Worm (Caenorhabditis elegans) whole organism, late embryonic: ENCODE data around the gene B0218.5.

ENCODE experiments used
- C38D4.7 ChIP-seq: fragments of 200-800 bp; sonication (Bioruptor generic); optimal IDR thresholded peaks from 2 replicates; lab custom pipeline; 2018; ENCODE audit warnings: mild to moderate bottlenecking, missing genetic modification characterization, moderate library complexity, missing compliant biosample characterization
- K02D7.2 ChIP-seq: sonication (generic microtip); optimal IDR thresholded peaks from 2 replicates; lab custom pipeline; 2017; ENCODE audit warnings: mild to moderate bottlenecking, missing genetic modification characterization, missing compliant biosample characterization
- ama-1 ChIP-seq: fragments of 150-350 bp; optimal IDR thresholded peaks from 2 replicates; lab custom pipeline; 2014
- ceh-14 ChIP-seq: sonication (generic microtip); optimal IDR thresholded peaks from 2 replicates; lab custom pipeline; 2016; ENCODE audit warnings: missing genotype, missing genetic modification characterization, missing compliant biosample characterization
- ceh-19 ChIP-seq: fragments of 200-800 bp; sonication (Bioruptor generic); optimal IDR thresholded peaks from 2 replicates; lab custom pipeline; 2018; ENCODE audit warnings: mild to moderate bottlenecking, missing genetic modification characterization, missing compliant biosample characterization
- ceh-2 ChIP-seq: sonication (generic microtip); optimal IDR thresholded peaks from 2 replicates; lab custom pipeline; 2016; ENCODE audit warnings: missing genotype, missing genetic modification characterization, missing compliant biosample characterization
- ceh-22 ChIP-seq: sonication (generic microtip); optimal IDR thresholded peaks from 2 replicates; lab custom pipeline; 2017; ENCODE audit warnings: missing biosample characterization, missing genetic modification characterization
- ceh-31 ChIP-seq: sonication (generic microtip); optimal IDR thresholded peaks from 2 replicates; lab custom pipeline; 2016; ENCODE audit warnings: missing genetic modification characterization, missing compliant biosample characterization
- ceh-45 ChIP-seq: fragments of 200-800 bp; sonication (Bioruptor generic); IDR thresholded peaks from 2 replicates; pipeline ENCODE4 v1.3.6; 2022; ENCODE audit warnings: missing genetic modification reagents, missing genetic modification characterization, missing compliant biosample characterization
- che-1 ChIP-seq: sonication (generic microtip); optimal IDR thresholded peaks from 2 replicates; lab custom pipeline; 2016; ENCODE audit warnings: mild to moderate bottlenecking, missing genetic modification characterization, missing compliant biosample characterization
- dmd-4 ChIP-seq: sonication (generic microtip); optimal IDR thresholded peaks from 2 replicates; lab custom pipeline; 2016; ENCODE audit warnings: borderline replicate concordance, missing genetic modification characterization, missing compliant biosample characterization
- dve-1 ChIP-seq: sonication (generic microtip); optimal IDR thresholded peaks from 2 replicates; lab custom pipeline; 2017; ENCODE audit warnings: antibody characterized with exemption, mild to moderate bottlenecking, missing genetic modification characterization, missing compliant biosample characterization
- elt-4 ChIP-seq: sonication (generic microtip); optimal IDR thresholded peaks from 2 replicates; lab custom pipeline; 2016; ENCODE audit warnings: missing genetic modification characterization, missing compliant biosample characterization
- ets-4 ChIP-seq: sonication (generic microtip); optimal IDR thresholded peaks from 2 replicates; lab custom pipeline; 2016; ENCODE audit warnings: missing genetic modification characterization, missing compliant biosample characterization
- eyg-1 ChIP-seq: sonication (generic microtip); optimal IDR thresholded peaks from 2 replicates; lab custom pipeline; 2016; ENCODE audit warnings: missing genotype, missing genetic modification characterization, missing compliant biosample characterization
- fax-1 ChIP-seq: sonication (generic microtip); optimal IDR thresholded peaks from 2 replicates; lab custom pipeline; 2016; ENCODE audit warnings: missing genotype, missing genetic modification characterization, missing compliant biosample characterization
- fkh-10 ChIP-seq: fragments of 150-350 bp; optimal IDR thresholded peaks from 2 replicates; lab custom pipeline; 2014; ENCODE audit warnings: missing biosample characterization, missing genetic modification reagents, missing genetic modification characterization
- fkh-6 ChIP-seq: sonication (generic microtip); optimal IDR thresholded peaks from 2 replicates; lab custom pipeline; 2016; ENCODE audit warnings: missing genetic modification characterization, missing compliant biosample characterization
- gmeb-2 ChIP-seq: sonication (generic microtip); optimal IDR thresholded peaks from 2 replicates; lab custom pipeline; 2016; ENCODE audit warnings: missing genetic modification characterization, inconsistent platforms, missing compliant biosample characterization
- hlh-30 ChIP-seq: sonication (generic microtip); optimal IDR thresholded peaks from 2 replicates; lab custom pipeline; 2017; ENCODE audit warnings: antibody characterized with exemption, missing genetic modification characterization, missing compliant biosample characterization; ENCODE audit not compliant: insufficient read depth
- hlh-6 ChIP-seq: sonication (generic microtip); optimal IDR thresholded peaks from 2 replicates; lab custom pipeline; 2016; ENCODE audit warnings: missing genotype, missing genetic modification characterization, missing compliant biosample characterization
- hlh-8 ChIP-seq: sonication (generic microtip); optimal IDR thresholded peaks from 2 replicates; lab custom pipeline; 2016; ENCODE audit warnings: missing genotype, missing genetic modification characterization, missing compliant biosample characterization
- mec-3 ChIP-seq: sonication (generic microtip); optimal IDR thresholded peaks from 2 replicates; lab custom pipeline; 2016; ENCODE audit warnings: borderline replicate concordance, missing genetic modification characterization, missing compliant biosample characterization
- nfya-1 ChIP-seq: sonication (generic microtip); optimal IDR thresholded peaks from 2 replicates; lab custom pipeline; 2017; ENCODE audit warnings: missing genetic modification characterization, mild to moderate bottlenecking, missing compliant biosample characterization, antibody characterized with exemption, moderate library complexity
- nhr-232 ChIP-seq: sonication (generic microtip); optimal IDR thresholded peaks from 2 replicates; lab custom pipeline; 2016; ENCODE audit warnings: missing genetic modification characterization, missing compliant biosample characterization
- pag-3 ChIP-seq: sonication (generic microtip); optimal IDR thresholded peaks from 2 replicates; lab custom pipeline; 2016; ENCODE audit warnings: missing compliant biosample characterization, missing genetic modification characterization, borderline replicate concordance
- pat-9 ChIP-seq: fragments of 200-800 bp; sonication (Bioruptor generic); optimal IDR thresholded peaks from 2 replicates; lab custom pipeline; 2018; ENCODE audit warnings: mild to moderate bottlenecking, missing genetic modification characterization, moderate library complexity, missing compliant biosample characterization
- pax-1 ChIP-seq: fragments of 150-350 bp; optimal IDR thresholded peaks from 2 replicates; lab custom pipeline; 2014; ENCODE audit warnings: missing biosample characterization, missing genetic modification characterization
- pha-4 ChIP-seq: fragments of 150-350 bp; optimal IDR thresholded peaks from 2 replicates; lab custom pipeline; 2018; ENCODE audit warnings: missing biosample characterization, missing genetic modification reagents, missing genetic modification characterization
- pqm-1 ChIP-seq: sonication (generic microtip); optimal IDR thresholded peaks from 2 replicates; lab custom pipeline; 2016; ENCODE audit warnings: missing genetic modification characterization, missing compliant biosample characterization
- ref-2 ChIP-seq: sonication (generic microtip); optimal IDR thresholded peaks from 2 replicates; lab custom pipeline; 2016; ENCODE audit warnings: missing genetic modification characterization, missing compliant biosample characterization
- sox-4 ChIP-seq: sonication (generic microtip); optimal IDR thresholded peaks from 2 replicates; lab custom pipeline; 2017; ENCODE audit warnings: mild to moderate bottlenecking, missing genetic modification characterization, inconsistent platforms, missing compliant biosample characterization
- ttx-3 ChIP-seq: sonication (generic microtip); optimal IDR thresholded peaks from 2 replicates; lab custom pipeline; 2016; ENCODE audit warnings: missing genetic modification reagents, missing genetic modification characterization, missing compliant biosample characterization
- unc-42 ChIP-seq: sonication (generic microtip); optimal IDR thresholded peaks from 2 replicates; lab custom pipeline; 2016; ENCODE audit warnings: missing genotype, missing genetic modification characterization, missing compliant biosample characterization
- unc-55 ChIP-seq: sonication (generic microtip); optimal IDR thresholded peaks from 2 replicates; lab custom pipeline; 2017; ENCODE audit warnings: missing biosample characterization, missing genetic modification reagents, missing genetic modification characterization
- zip-5 ChIP-seq: sonication (generic microtip); optimal IDR thresholded peaks from 2 replicates; lab custom pipeline; 2016; ENCODE audit warnings: missing genetic modification characterization, missing compliant biosample characterization

B0218.5 gene

DNA sequence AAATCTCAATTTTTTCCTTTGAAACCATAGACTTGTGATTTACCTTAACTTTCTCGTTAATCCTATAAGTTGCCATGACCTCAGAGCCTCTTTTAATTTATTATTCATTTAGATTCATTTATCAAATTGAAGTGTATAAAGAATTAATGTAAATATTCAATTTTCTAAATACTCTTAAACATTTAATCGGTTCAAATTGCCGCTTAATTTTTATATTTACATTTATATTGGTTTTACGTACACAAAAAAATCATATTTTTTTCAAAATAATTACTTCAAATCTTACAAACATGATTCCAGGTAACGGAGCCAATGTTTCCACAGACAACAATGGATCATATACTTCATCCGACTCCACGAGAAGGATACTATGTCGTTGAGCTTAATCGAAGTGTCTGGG lies 8.6 kb downstream of the B0218.5 start, which contains the start of gene pmk-1:
TSS of gene pmk-1 (plus strand) at position 301 of the 400 bp plus-strand sequence.
- TF ChIP-seq dmd-4 (no peak), mec-3 (tag; lab: Kevin White, UChicago) (no peak), che-1 (tag; lab: Kevin White, UChicago) (no peak), ceh-45 (no peak)

DNA sequence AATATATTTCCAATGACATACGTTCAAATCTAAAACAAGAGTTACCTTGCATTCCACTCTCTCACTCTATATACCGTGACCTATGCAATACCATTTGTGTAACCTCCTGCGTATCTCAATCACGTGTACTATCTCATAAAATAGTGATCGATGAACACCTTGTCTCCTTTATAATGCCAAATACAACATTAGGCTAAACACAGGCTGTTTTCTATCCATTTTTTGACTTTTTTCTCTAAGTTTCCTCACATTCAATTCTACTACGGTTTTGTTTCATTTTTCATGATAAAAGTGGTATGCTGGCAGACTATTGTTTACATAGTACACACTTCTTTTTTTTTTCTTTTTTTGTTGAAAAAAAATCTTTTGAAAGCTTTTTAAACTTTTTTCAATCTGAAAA lies 10.8 kb downstream of the B0218.5 start:
- TF ChIP-seq hlh-30 (tag; lab: Kevin White, UChicago): peak; percentile 91
- TF ChIP-seq mec-3 (tag; lab: Kevin White, UChicago): no peak
- peak; percentile 10 for TF ChIP-seq nfya-1 (tag; lab: Kevin White, UChicago)

DNA sequence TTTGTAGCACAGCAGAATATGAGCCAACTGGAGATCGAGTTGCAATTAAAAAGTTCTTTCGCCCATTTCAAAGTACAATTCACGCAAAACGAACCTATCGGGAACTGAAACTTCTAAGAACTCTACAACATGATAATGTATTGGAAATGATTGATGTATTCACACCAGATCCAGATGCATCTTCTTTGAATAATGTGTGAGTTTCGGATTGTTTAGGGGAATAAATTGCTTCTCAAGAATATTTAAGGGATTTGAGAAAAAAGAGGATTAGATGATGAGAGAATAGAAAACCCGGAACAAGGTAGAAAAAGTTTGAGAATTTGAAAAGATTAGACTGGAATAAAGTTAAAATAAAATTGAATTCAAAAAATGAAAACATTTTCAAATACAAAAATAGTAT lies 12.7 kb downstream of the B0218.5 start:
- no peak for TF ChIP-seq dve-1 (tag; lab: Kevin White, UChicago)
- TF ChIP-seq sox-4: no peak
- no peak for TF ChIP-seq elt-4 (tag; lab: Kevin White, UChicago)
- TF ChIP-seq zip-5 (tag; lab: Kevin White, UChicago): no peak
- TF ChIP-seq hlh-8 (tag; lab: Kevin White, UChicago): no peak
- TF ChIP-seq unc-55: no peak
- no peak for TF ChIP-seq hlh-30 (tag; lab: Kevin White, UChicago)
- no peak for TF ChIP-seq pat-9 (tag; lab: Kevin White, UChicago)
- TF ChIP-seq C38D4.7: no peak
- no peak for TF ChIP-seq ceh-22 (tag; lab: Kevin White, UChicago)
- no peak for TF ChIP-seq gmeb-2
- TF ChIP-seq pag-3 (tag; lab: Kevin White, UChicago): no peak
- TF ChIP-seq ceh-2: no peak
- TF ChIP-seq eyg-1: no peak
- TF ChIP-seq ceh-31: no peak
- no peak for TF ChIP-seq pqm-1 (tag; lab: Kevin White, UChicago)
- no peak for TF ChIP-seq K02D7.2
- TF ChIP-seq hlh-6 (tag; lab: Kevin White, UChicago): no peak

DNA sequence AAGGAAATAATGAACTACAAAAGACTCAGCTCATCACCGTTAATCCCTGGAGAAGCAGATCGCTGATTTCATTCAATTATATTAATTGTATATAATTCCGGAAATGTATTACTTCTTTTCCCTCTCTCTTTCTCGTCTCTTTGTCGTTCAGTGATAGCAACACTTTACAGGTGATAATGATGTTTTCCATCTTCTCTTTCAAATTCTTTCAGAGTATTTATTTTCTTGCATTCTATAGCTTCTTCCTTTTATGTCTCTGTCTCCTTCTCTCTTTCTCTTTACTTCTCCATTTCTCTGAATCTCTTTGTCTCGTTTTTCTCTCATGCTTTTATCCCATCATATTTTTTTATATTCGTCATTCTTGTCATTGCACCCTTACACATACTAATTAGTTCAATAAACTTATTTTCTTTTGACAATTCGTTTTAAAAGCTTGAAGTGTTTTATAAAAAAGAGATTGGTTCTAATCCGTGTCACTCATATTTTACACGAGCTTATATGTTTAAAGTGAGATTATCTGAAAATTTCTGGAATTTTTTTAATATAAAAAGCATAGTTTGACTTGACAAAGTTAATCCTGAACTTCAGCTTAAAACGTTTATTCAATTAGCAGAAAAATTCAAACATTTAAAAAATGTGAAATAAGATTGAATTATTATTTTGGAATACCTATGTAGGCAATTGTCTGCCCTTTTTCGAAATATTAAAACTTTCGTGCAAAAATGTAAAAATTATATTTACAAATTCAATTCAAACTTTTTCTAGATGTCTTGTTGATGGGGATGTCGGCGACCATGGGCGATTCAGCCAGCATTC lies 14.1 kb downstream of the B0218.5 start, which contains the start of gene pmk-2:
TSS of gene pmk-2 (plus strand) at position 766 of the 816 bp plus-strand sequence.
- TF ChIP-seq ama-1 (no peak), unc-42 (tag; lab: Kevin White, UChicago) (peak; percentile 49), fkh-6 (no peak), ceh-14 (tag; lab: Kevin White, UChicago) (peak; percentile 6)

DNA sequence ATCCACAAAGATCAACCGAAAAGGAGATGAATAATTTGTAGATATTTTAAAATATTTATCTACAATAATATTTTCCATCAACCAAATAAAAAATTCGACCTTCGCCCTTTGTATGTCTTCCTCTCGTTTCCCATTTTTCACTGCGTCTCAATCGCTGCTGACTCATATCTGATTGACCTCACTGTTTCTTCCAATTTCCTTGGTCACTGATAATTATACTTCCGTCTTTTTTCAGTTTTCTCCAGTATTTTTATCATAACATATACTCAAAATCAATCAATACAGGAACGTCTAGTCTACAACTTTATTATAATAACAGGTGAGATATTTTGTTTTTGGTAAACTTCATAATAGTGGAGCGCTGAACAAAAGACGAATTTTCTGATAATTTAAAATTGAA lies 18.1 kb downstream of the B0218.5 start, which contains the start of gene pmk-3:
TSS of gene pmk-3 (plus strand) at position 236 of the 400 bp plus-strand sequence.
- TF ChIP-seq zip-5 (tag; lab: Kevin White, UChicago): no peak
- no peak for TF ChIP-seq nhr-232 (tag; lab: Kevin White, UChicago)
- no peak for TF ChIP-seq ref-2 (tag; lab: Kevin White, UChicago)
- no peak for TF ChIP-seq pha-4
- no peak for TF ChIP-seq dve-1 (tag; lab: Kevin White, UChicago)
- no peak for TF ChIP-seq pag-3 (tag; lab: Kevin White, UChicago)
- no peak for TF ChIP-seq ttx-3
- TF ChIP-seq pax-1 (tag; lab: Kevin White, UChicago): no peak
- TF ChIP-seq ets-4 (tag; lab: Kevin White, UChicago): no peak
- TF ChIP-seq elt-4 (tag; lab: Kevin White, UChicago): no peak
- no peak for TF ChIP-seq fax-1 (tag; lab: Kevin White, UChicago)
- no peak for TF ChIP-seq ceh-19 (GFP tag; lab: Kevin White, UChicago)
- no peak for TF ChIP-seq fkh-10
- no peak for TF ChIP-seq ceh-45
- TF ChIP-seq, all 69 proteins: peak for 0
